Worm (Caenorhabditis elegans) whole organism, L4 larva: Measurements from ENCODE around the gene pals-31.

ENCODE experiments used
- ama-1 ChIP-seq: fragments of 150-350 bp; optimal IDR thresholded peaks from 2 replicates; lab custom pipeline; 2014; ENCODE audit warnings: inconsistent platforms, mixed read lengths
- attf-4 ChIP-seq: sonication (generic microtip); optimal IDR thresholded peaks from 3 replicates; lab custom pipeline; 2017; ENCODE audit warnings: missing biosample characterization, missing genetic modification characterization
- ces-1 ChIP-seq: fragments of 150-350 bp; sonication (generic microtip); optimal IDR thresholded peaks from 4 replicates; lab custom pipeline; 2014; ENCODE audit warnings: missing biosample characterization, missing genetic modification reagents, missing genetic modification characterization
- gei-8 ChIP-seq: fragments of 200-800 bp; sonication (Bioruptor generic); optimal IDR thresholded peaks from 2 replicates; lab custom pipeline; 2018; ENCODE audit warnings: mild to moderate bottlenecking, missing genetic modification characterization, missing compliant biosample characterization
- lin-13 ChIP-seq: fragments of 150-350 bp; optimal IDR thresholded peaks from 2 replicates; lab custom pipeline; 2014; ENCODE audit warnings: missing biosample characterization, missing genetic modification reagents, missing genetic modification characterization
- lin-29 ChIP-seq: fragments of 200-800 bp; sonication (Bioruptor generic); IDR thresholded peaks from 2 replicates; pipeline ENCODE4 v1.3.6; 2022; ENCODE audit warnings: missing genetic modification reagents, missing genetic modification characterization, missing compliant biosample characterization
- lin-39 ChIP-seq: fragments of 150-350 bp; optimal IDR thresholded peaks from 2 replicates; lab custom pipeline; 2014; ENCODE audit warnings: missing biosample characterization, missing genetic modification reagents, missing genetic modification characterization
- nhr-77 ChIP-seq: fragments of 150-350 bp; optimal IDR thresholded peaks from 2 replicates; lab custom pipeline; 2014; ENCODE audit warnings: missing biosample characterization, missing genetic modification characterization
- skn-1 ChIP-seq: fragments of 150-350 bp; optimal IDR thresholded peaks from 2 replicates; lab custom pipeline; 2014; ENCODE audit warnings: missing biosample characterization, missing genetic modification characterization
- snpc-4 ChIP-seq: fragments of 150-350 bp; optimal IDR thresholded peaks from 2 replicates; lab custom pipeline; 2014; ENCODE audit warnings: missing biosample characterization, missing genetic modification characterization
- unc-62 ChIP-seq, 3 experiments: fragments of 150-350 bp in 1 of 3; sonication (generic microtip); optimal IDR thresholded peaks in 2 of 3; peaks in 1 of 3; 1 replicate in 1 of 3; 2 replicates in 2 of 3; lab custom pipeline; 2014 to 2017; ENCODE audit warnings: missing biosample characterization in 3 of 3, missing genetic modification characterization in 3 of 3, missing genetic modification reagents in 3 of 3, missing genotype in 1 of 3
- zag-1 ChIP-seq: fragments of 150-350 bp; optimal IDR thresholded peaks from 2 replicates; lab custom pipeline; 2014; ENCODE audit warnings: missing biosample characterization, missing genetic modification characterization

DNA sequence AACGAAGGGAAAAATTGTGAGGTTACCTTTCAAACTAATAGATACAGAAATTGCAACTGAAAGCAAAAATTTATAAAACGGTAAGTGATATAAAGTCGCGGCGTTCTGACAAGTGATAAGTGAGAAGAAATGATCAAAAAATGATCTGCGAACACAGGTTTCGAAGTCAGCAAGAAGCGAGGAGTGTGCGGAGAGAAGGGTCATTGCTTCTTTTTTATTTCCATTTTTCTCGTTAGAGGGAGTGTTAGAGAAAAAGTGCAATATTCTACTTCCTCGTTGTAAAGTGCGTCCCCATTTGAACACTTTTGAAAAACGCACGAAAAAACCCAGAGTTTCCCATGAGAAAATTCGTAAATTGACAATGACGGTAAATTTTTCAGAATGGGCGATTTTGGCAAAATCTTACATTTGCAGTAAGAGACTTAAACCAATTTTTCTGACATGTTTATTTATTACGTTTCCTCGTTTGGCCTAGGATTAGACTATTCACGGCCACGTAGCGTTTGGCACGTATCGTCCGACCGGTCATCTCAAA, 40.2 kb downstream of the pals-31 start, which contains the start of the genes fbxa-72 and srx-21:
- no peak for TF ChIP-seq skn-1 (tag; lab: Kevin White, UChicago)
- TF ChIP-seq attf-4 (tag; lab: Kevin White, UChicago), result no peak
- peak; percentile 52 for TF ChIP-seq nhr-77 (tag; lab: Kevin White, UChicago)
- TF ChIP-seq lin-29 (GFP tag; lab: Robert Waterston, UW), result no peak
- no peak for TF ChIP-seq ama-1 (lab: Kevin White, UChicago)
- TF ChIP-seq ces-1 (GFP tag; lab: Kevin White, UChicago), result no peak
- TF ChIP-seq snpc-4 (tag; lab: Kevin White, UChicago), result no peak
- no peak for TF ChIP-seq zag-1 (tag; lab: Kevin White, UChicago)
- peak in 1 of 2 experiments; percentile 80 for TF ChIP-seq unc-62 (GFP tag; optimal IDR thresholded peaks at IDR 0.05 in 1 of 2; lab: Kevin White, UChicago)
- no peak for TF ChIP-seq unc-62 (tag; optimal IDR thresholded peaks at IDR 0.05; lab: Kevin White, UChicago)
- no peak for TF ChIP-seq lin-13 (GFP tag; lab: Kevin White, UChicago)
- TF ChIP-seq gei-8 (GFP tag; lab: Kevin White, UChicago), result no peak
- TF ChIP-seq lin-39, result no peak
